Worm (Caenorhabditis elegans) whole organism, L1 larva: ENCODE results near the gene btb-14.

ENCODE experiments used
- C04F5.9 ChIP-seq: sonication (generic microtip); optimal IDR thresholded peaks from 2 replicates; lab custom pipeline; 2016; ENCODE audit warnings: missing genetic modification characterization, missing compliant biosample characterization
- C16A3.4 ChIP-seq: fragments of 150-350 bp; optimal IDR thresholded peaks from 2 replicates; lab custom pipeline; 2014; ENCODE audit warnings: missing biosample characterization, missing genetic modification characterization
- C34B4.2 ChIP-seq: sonication (generic microtip); optimal IDR thresholded peaks from 2 replicates; lab custom pipeline; 2017; ENCODE audit warnings: mild to moderate bottlenecking, missing genetic modification characterization, missing compliant biosample characterization
- F16B12.6 ChIP-seq: fragments of 150-350 bp; optimal IDR thresholded peaks from 2 replicates; lab custom pipeline; 2014; ENCODE audit warnings: missing biosample characterization, missing genetic modification characterization
- ceh-8 ChIP-seq: fragments of 200-800 bp; sonication (Bioruptor generic); optimal IDR thresholded peaks from 2 replicates; lab custom pipeline; 2018; ENCODE audit warnings: mild to moderate bottlenecking, missing genetic modification characterization, moderate library complexity, missing compliant biosample characterization
- ceh-82 ChIP-seq, 3 experiments: fragments of 150-350 bp in 1 of 3; sonication (generic microtip) in 2 of 3; optimal IDR thresholded peaks; 2 replicates each; lab custom pipeline; 2014 to 2017; ENCODE audit warnings: missing biosample characterization in 3 of 3, missing genetic modification characterization in 3 of 3
- ces-1 ChIP-seq: fragments of 150-350 bp; optimal IDR thresholded peaks from 2 replicates; lab custom pipeline; 2014; ENCODE audit warnings: missing biosample characterization, missing genetic modification reagents, missing genetic modification characterization
- efl-1 ChIP-seq, 4 experiments: fragments of 150-350 bp; optimal IDR thresholded peaks in 3 of 4; peaks in 1 of 4; 1 replicate in 1 of 4; 2 replicates in 3 of 4; lab custom pipeline; 2014; ENCODE audit warnings: missing biosample characterization in 2 of 4, missing genetic modification characterization in 2 of 4, missing genetic modification reagents in 2 of 4
- egl-13 ChIP-seq: sonication (generic microtip); optimal IDR thresholded peaks from 2 replicates; lab custom pipeline; 2016; ENCODE audit warnings: missing genotype, missing genetic modification reagents, missing genetic modification characterization, missing compliant biosample characterization
- egl-27 ChIP-seq, 2 experiments: fragments of 150-350 bp in 1 of 2; sonication (generic microtip); optimal IDR thresholded peaks; 3 replicates each; lab custom pipeline; 2017 to 2018; ENCODE audit warnings: missing biosample characterization in 2 of 2, missing genetic modification characterization in 2 of 2, missing genetic modification reagents in 2 of 2
- elt-3 ChIP-seq, 6 experiments: fragments of 150-350 bp in 1 of 6; sonication (generic microtip); optimal IDR thresholded peaks; 2 replicates each; lab custom pipeline; 2017 to 2018; ENCODE audit warnings: missing biosample characterization in 6 of 6, missing genetic modification characterization in 6 of 6, inconsistent platforms in 1 of 6
- fkh-8 ChIP-seq: sonication (generic microtip); optimal IDR thresholded peaks from 2 replicates; lab custom pipeline; 2016; ENCODE audit warnings: mild to moderate bottlenecking, missing genetic modification characterization, missing compliant biosample characterization
- hlh-4 ChIP-seq: sonication (generic microtip); optimal IDR thresholded peaks from 2 replicates; lab custom pipeline; 2016; ENCODE audit warnings: mild to moderate bottlenecking, missing genetic modification characterization, missing compliant biosample characterization
- hpl-2 ChIP-seq: fragments of 150-350 bp; optimal IDR thresholded peaks from 2 replicates; lab custom pipeline; 2014; ENCODE audit warnings: missing biosample characterization, missing genetic modification reagents, missing genetic modification characterization
- irx-1 ChIP-seq: sonication (generic microtip); optimal IDR thresholded peaks from 2 replicates; lab custom pipeline; 2016; ENCODE audit warnings: missing genetic modification characterization, missing compliant biosample characterization
- jun-1 ChIP-seq: fragments of 150-350 bp; optimal IDR thresholded peaks from 2 replicates; lab custom pipeline; 2014; ENCODE audit warnings: missing biosample characterization, missing genetic modification reagents, missing genetic modification characterization
- lin-13 ChIP-seq: fragments of 150-350 bp; optimal IDR thresholded peaks from 2 replicates; lab custom pipeline; 2014; ENCODE audit warnings: missing biosample characterization, missing genetic modification reagents, missing genetic modification characterization
- lin-15B ChIP-seq: fragments of 150-350 bp; sonication (generic microtip); optimal IDR thresholded peaks from 3 replicates; lab custom pipeline; 2014; ENCODE audit warnings: missing biosample characterization, missing genetic modification characterization
- lir-3 ChIP-seq: sonication (generic microtip); optimal IDR thresholded peaks from 2 replicates; lab custom pipeline; 2016; ENCODE audit warnings: mild to moderate bottlenecking, missing genetic modification characterization, moderate library complexity, missing compliant biosample characterization; ENCODE audit not compliant: poor library complexity
- lsy-2 ChIP-seq, 2 experiments: fragments of 150-350 bp; optimal IDR thresholded peaks; 2 replicates each; lab custom pipeline; 2014; ENCODE audit warnings: missing biosample characterization in 2 of 2, missing genetic modification characterization in 2 of 2
- mdl-1 ChIP-seq, 2 experiments: fragments of 150-350 bp; optimal IDR thresholded peaks; 2 replicates each; lab custom pipeline; 2014 to 2017; ENCODE audit warnings: missing biosample characterization in 2 of 2, missing genetic modification characterization in 2 of 2, inconsistent platforms in 1 of 2
- nhr-12 ChIP-seq: sonication (generic microtip); optimal IDR thresholded peaks from 2 replicates; lab custom pipeline; 2017; ENCODE audit warnings: missing biosample characterization, missing genetic modification characterization
- nhr-20 ChIP-seq: sonication (generic microtip); optimal IDR thresholded peaks from 2 replicates; lab custom pipeline; 2016; ENCODE audit warnings: mild to moderate bottlenecking, missing genetic modification characterization, missing compliant biosample characterization
- nhr-47 ChIP-seq: sonication (generic microtip); optimal IDR thresholded peaks from 2 replicates; lab custom pipeline; 2016; ENCODE audit warnings: mild to moderate bottlenecking, missing genetic modification characterization, moderate library complexity, missing compliant biosample characterization
- nhr-71 ChIP-seq: sonication (generic microtip); optimal IDR thresholded peaks from 2 replicates; lab custom pipeline; 2016; ENCODE audit warnings: mild to moderate bottlenecking, missing genetic modification characterization, moderate library complexity, missing compliant biosample characterization
- nhr-85 ChIP-seq: sonication (generic microtip); peaks from one replicate; lab custom pipeline; 2016; ENCODE audit warnings: missing genetic modification characterization, inconsistent platforms, missing compliant biosample characterization
- rnt-1 ChIP-seq: sonication (generic microtip); optimal IDR thresholded peaks from 2 replicates; lab custom pipeline; 2016; ENCODE audit warnings: mild to moderate bottlenecking, missing genetic modification characterization, moderate library complexity, missing compliant biosample characterization
- snpc-4 ChIP-seq: fragments of 150-350 bp; optimal IDR thresholded peaks from 2 replicates; lab custom pipeline; 2014; ENCODE audit warnings: missing biosample characterization, missing genetic modification characterization
- snu-23 ChIP-seq: sonication (generic microtip); optimal IDR thresholded peaks from 2 replicates; lab custom pipeline; 2016; ENCODE audit warnings: missing genetic modification characterization, missing compliant biosample characterization
- sox-4 ChIP-seq: sonication (generic microtip); optimal IDR thresholded peaks from 2 replicates; lab custom pipeline; 2016; ENCODE audit warnings: missing genetic modification characterization, missing compliant biosample characterization
- sptf-1 ChIP-seq: fragments of 150-350 bp; optimal IDR thresholded peaks from 2 replicates; lab custom pipeline; 2014; ENCODE audit warnings: missing biosample characterization, missing genetic modification characterization
- swsn-7 ChIP-seq: sonication (generic microtip); optimal IDR thresholded peaks from 2 replicates; lab custom pipeline; 2016; ENCODE audit warnings: missing genetic modification characterization, missing compliant biosample characterization
- unc-130 ChIP-seq: fragments of 150-350 bp; optimal IDR thresholded peaks from 2 replicates; lab custom pipeline; 2017; ENCODE audit warnings: missing biosample characterization, missing genetic modification characterization, inconsistent platforms
- unc-98 ChIP-seq: fragments of 200-800 bp; sonication (Bioruptor generic); IDR thresholded peaks from 2 replicates; pipeline ENCODE4 v1.3.6; 2022; ENCODE audit warnings: missing genetic modification characterization, missing compliant biosample characterization
- ztf-11 ChIP-seq, 2 experiments: sonication (generic microtip); optimal IDR thresholded peaks; 2 replicates each; lab custom pipeline; 2016 to 2017; ENCODE audit warnings: missing genetic modification characterization in 2 of 2, missing biosample characterization in 1 of 2, missing compliant biosample characterization in 1 of 2

btb-14 gene

DNA sequence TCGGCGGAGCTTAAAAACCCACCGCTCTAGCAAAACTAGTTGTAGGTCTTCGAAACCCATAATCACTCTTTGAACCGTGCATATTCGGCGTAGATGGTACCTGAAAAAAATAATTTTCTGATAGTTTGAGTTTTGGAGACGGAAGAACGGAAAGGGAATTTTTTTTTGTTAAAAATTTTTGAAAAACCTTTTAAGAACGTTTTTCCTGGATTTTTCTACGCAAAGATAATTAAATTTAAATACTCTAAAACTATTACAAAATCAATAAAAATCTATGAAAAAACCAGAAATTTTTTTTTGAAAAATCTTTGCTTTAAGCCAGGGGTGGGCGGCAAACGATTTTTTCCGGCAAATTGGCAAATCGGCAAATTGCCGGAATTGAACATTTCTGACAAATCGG lies 3.8 kb upstream of the btb-14 start, which contains the start of gene marc-5:
marc-5 (minus strand) TSS at position 101 of the 400 bp plus-strand sequence.
- TF ChIP-seq rnt-1 (tag; lab: Kevin White, UChicago) = no peak
- no peak for TF ChIP-seq mdl-1 (tag; optimal IDR thresholded peaks at IDR 0.05; lab: Kevin White, UChicago)
- TF ChIP-seq lsy-2 (tag; optimal IDR thresholded peaks at IDR 0.05; lab: Kevin White, UChicago) = no peak
- no peak for TF ChIP-seq C04F5.9 (tag; lab: Kevin White, UChicago)

DNA sequence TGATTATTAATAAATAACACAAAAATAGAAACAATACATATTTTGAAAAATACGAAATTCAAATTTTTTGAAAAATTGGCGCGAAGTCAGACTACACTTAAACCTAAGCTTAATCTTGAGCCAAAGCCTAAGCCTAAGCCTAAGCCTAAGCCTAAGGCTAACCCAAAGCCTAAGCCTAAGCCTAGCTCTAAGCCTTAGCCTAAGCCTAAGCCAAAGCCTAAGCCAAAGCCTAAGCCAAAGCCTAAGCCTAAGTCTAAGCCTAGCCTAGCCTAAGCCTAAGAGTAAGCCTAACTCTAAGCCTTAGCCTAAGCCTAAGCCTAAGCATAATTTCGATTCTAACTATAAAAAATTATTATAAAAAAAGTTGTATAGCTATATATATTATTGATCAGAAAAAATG lies 2.4 kb upstream of the btb-14 start:
- TF ChIP-seq egl-13 (tag; lab: Kevin White, UChicago) = no peak
- no peak for TF ChIP-seq jun-1
- TF ChIP-seq ceh-8 = no peak
- TF ChIP-seq ztf-11 (tag; optimal IDR thresholded peaks at IDR 0.05; lab: Kevin White, UChicago) = no peak
- no peak for TF ChIP-seq C34B4.2
- TF ChIP-seq rnt-1 (tag; lab: Kevin White, UChicago) = no peak
- no peak for TF ChIP-seq fkh-8 (tag; lab: Kevin White, UChicago)
- no peak for TF ChIP-seq irx-1
- no peak for TF ChIP-seq sptf-1 (tag; lab: Kevin White, UChicago)
- no peak for TF ChIP-seq lir-3 (tag; lab: Kevin White, UChicago)

ce11 chrII:12385815-12386214 lies 2.6 kb downstream of the btb-14 start:
- no peak for TF ChIP-seq sox-4 (tag; lab: Kevin White, UChicago)
- TF ChIP-seq efl-1 (optimal IDR thresholded peaks at IDR 0.05; lab: Kevin White, UChicago) = no peak
- TF ChIP-seq efl-1 (GFP tag; optimal IDR thresholded peaks at IDR 0.05 in 1 of 2; lab: Kevin White, UChicago) = no peak
- peak; percentile 41 for TF ChIP-seq nhr-85 (tag; lab: Kevin White, UChicago)
- TF ChIP-seq hlh-4 (tag; lab: Kevin White, UChicago) = no peak
- peak; percentile 53 for TF ChIP-seq snpc-4 (tag; lab: Kevin White, UChicago)
- no peak for TF ChIP-seq F16B12.6 (tag; lab: Kevin White, UChicago)

DNA sequence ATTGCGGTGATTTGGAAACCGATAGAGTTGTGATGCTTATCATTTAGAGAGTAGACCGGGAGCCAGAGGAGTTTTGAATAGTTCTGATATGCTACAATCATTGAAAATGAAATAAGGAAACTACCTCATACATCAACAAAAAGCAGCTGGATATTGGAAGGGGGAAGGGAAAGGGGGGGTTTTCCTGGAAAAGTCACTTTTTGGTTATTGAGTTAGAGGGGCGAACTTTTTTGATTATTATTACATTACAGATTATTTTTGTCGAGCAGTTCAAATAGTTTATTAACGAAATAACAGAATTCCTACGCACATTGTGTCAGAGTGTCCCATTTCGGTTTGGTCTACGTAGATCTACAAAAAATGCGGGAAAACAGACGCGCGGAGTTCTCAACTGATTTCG lies 3.5 kb downstream of the btb-14 start, which contains the start of gene sre-42:
sre-42 (minus strand) TSS at position 101 of the 400 bp plus-strand sequence.
- TF ChIP-seq hlh-4 (tag; lab: Kevin White, UChicago) (peak; percentile 39), nhr-71 (tag; lab: Kevin White, UChicago) (peak; percentile 3), nhr-20 (tag; lab: Kevin White, UChicago) (no peak), egl-27 (tag; optimal IDR thresholded peaks at IDR 0.05; lab: Kevin White, UChicago) (no peak), efl-1 (optimal IDR thresholded peaks at IDR 0.05; lab: Kevin White, UChicago) (no peak), efl-1 (GFP tag; optimal IDR thresholded peaks at IDR 0.05 in 1 of 2; lab: Kevin White, UChicago) (no peak)
- TF ChIP-seq, all 84 proteins: peak for 2

- TF ChIP-seq hpl-2 (no peak), nhr-12 (tag; lab: Kevin White, UChicago) (no peak), nhr-47 (tag; lab: Kevin White, UChicago) (peak; percentile 25), F16B12.6 (tag; lab: Kevin White, UChicago) (no peak), elt-3 (tag; optimal IDR thresholded peaks at IDR 0.05; lab: Kevin White, UChicago) (no peak), lin-15B (tag; lab: Kevin White, UChicago) (no peak), unc-130 (tag; lab: Kevin White, UChicago) (no peak), snu-23 (no peak), nhr-85 (tag; lab: Kevin White, UChicago) (peak; percentile 10), C16A3.4 (tag; lab: Kevin White, UChicago) (no peak), hlh-4 (tag; lab: Kevin White, UChicago) (peak; percentile 100), lin-13 (GFP tag; lab: Kevin White, UChicago) (no peak), unc-98 (no peak), fkh-8 (tag; lab: Kevin White, UChicago) (peak; percentile 36), rnt-1 (tag; lab: Kevin White, UChicago) (no peak), sox-4 (tag; lab: Kevin White, UChicago) (peak; percentile 5), ces-1 (GFP tag; lab: Kevin White, UChicago) (no peak), egl-27 (tag; optimal IDR thresholded peaks at IDR 0.05; lab: Kevin White, UChicago) (no peak), nhr-71 (tag; lab: Kevin White, UChicago) (peak; percentile 41), swsn-7 (tag; lab: Kevin White, UChicago) (no peak), ceh-82 (tag; optimal IDR thresholded peaks at IDR 0.05; lab: Kevin White, UChicago) (no peak)
Measured at ce11 chrII:12387487-12387886, 4.2 kb downstream of the btb-14 start.
